Fruit fly (Drosophila melanogaster): Measurements from ENCODE around the gene CG9593.

CG9593 gene

DNA sequence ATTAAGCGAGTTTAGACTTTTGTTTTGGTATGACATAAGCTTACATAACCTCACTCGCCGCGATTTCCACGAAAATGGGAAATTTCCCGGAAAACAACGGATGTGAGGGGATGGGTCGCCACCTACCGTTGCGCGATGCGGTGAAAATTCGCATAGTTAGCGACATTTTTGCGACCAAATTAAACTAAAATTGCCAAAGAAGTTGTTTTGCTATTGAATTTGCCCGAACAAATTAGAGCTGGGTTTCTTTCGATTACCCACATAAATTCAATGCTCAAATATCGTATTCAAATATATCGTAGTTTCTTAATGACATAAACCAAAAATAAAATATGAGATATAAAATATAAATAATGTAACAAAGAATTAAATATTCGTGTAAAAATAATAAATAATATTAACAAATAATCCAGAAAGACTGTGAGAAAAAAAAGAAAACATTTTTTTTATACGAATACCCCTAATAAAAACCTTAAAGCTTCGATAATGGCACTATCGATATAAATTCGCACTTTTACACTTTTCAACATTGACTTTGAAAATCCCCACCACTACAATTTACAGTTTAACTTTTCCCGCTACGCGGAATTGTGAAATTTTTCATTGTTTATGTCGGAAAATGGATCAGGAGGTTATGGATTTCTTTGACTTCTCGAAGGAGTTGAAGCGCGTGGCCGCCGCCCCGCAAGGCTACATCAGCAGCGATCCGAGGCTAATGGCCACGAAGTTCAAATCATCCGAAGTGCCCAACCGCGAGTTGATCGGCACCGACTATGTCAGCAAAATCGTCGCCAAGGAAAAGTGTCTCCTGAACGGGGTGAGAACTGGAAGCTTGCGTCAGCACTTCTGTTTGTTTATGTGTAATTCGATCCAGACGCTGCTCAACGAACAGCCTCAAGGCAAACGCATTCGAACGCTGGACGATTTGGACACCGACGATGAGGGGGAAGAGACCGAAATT is 35.1 kb downstream of the CG9593 start, which contains the start of the genes ND-23 and spn-E (continued):
- TF ChIP-seq twi (tag; optimal IDR thresholded peaks at IDR 0.05) (peak; percentile 49), CG14441 (GFP tag; IDR thresholded peaks at IDR 0.05) (no peak), CG8388 (GFP tag; optimal IDR thresholded peaks at IDR 0.05) (peak; percentile 45), CG10431 (GFP tag; optimal IDR thresholded peaks at IDR 0.05) (no peak), trem (tag; optimal IDR thresholded peaks at IDR 0.05) (peak; percentile 49), CG12769 (tag; optimal IDR thresholded peaks at IDR 0.05) (no peak), wek (GFP tag; optimal IDR thresholded peaks at IDR 0.05) (peak; percentile 93), hb (GFP tag; IDR thresholded peaks at IDR 0.05; ENCODE audit: partially characterized antibody) (no peak), Awh (GFP tag; IDR thresholded peaks at IDR 0.05) (no peak), peb (GFP tag; IDR thresholded peaks at IDR 0.05) (no peak), Hr51 (GFP tag; optimal IDR thresholded peaks at IDR 0.05) (no peak), CG3065 (GFP tag; optimal IDR thresholded peaks at IDR 0.05) (no peak), wor (GFP tag; IDR thresholded peaks at IDR 0.05) (no peak), odd (GFP tag; optimal IDR thresholded peaks at IDR 0.05) (no peak), inv (GFP tag; IDR thresholded peaks at IDR 0.05; ENCODE audit: partially characterized antibody) (peak; percentile 75), Sry-δ (GFP tag; optimal IDR thresholded peaks at IDR 0.05) (peak; percentile 82), yki (optimal IDR thresholded peaks at IDR 0.05) (no peak), CG2875 (GFP tag; optimal IDR thresholded peaks at IDR 0.05) (no peak), Ets97D (GFP tag; optimal IDR thresholded peaks at IDR 0.05) (no peak), grau (tag; optimal IDR thresholded peaks at IDR 0.05) (peak; percentile 68), CG3407 (GFP tag; optimal IDR thresholded peaks at IDR 0.05) (no peak), amos (GFP tag; IDR thresholded peaks at IDR 0.05; ENCODE audit: partially characterized antibody) (peak; percentile 69), Dek (tag; optimal IDR thresholded peaks at IDR 0.05) (peak; percentile 61), HLHmδ (GFP tag; optimal IDR thresholded peaks at IDR 0.05) (no peak), mam (GFP tag; optimal IDR thresholded peaks at IDR 0.05) (peak; percentile 1), Dfd (GFP tag; optimal IDR thresholded peaks at IDR 0.05) (no peak), CG10147 (GFP tag; optimal IDR thresholded peaks at IDR 0.05) (no peak), CG30431 (GFP tag; optimal IDR thresholded peaks at IDR 0.05) (no peak), Ets65A (GFP tag) (no peak), CG17612 (GFP tag; IDR thresholded peaks at IDR 0.05) (no peak), CG2120 (GFP tag; optimal IDR thresholded peaks at IDR 0.05) (peak; percentile 15), YL-1 (GFP tag; optimal IDR thresholded peaks at IDR 0.05) (peak; percentile 41), CG1529 (GFP tag; optimal IDR thresholded peaks at IDR 0.05) (no peak), CG31365 (tag; optimal IDR thresholded peaks at IDR 0.05) (no peak), ssp (GFP tag; IDR thresholded peaks at IDR 0.05) (peak; percentile 48), CG17802 (tag; optimal IDR thresholded peaks at IDR 0.05) (no peak), Fer1 (GFP tag; optimal IDR thresholded peaks at IDR 0.05) (no peak), Sin3A (optimal IDR thresholded peaks at IDR 0.05) (no peak), CG9437 (GFP tag; optimal IDR thresholded peaks at IDR 0.05) (no peak), CG15073 (GFP tag; optimal IDR thresholded peaks at IDR 0.05) (no peak), hbn (GFP tag; IDR thresholded peaks at IDR 0.05; ENCODE audit: partially characterized antibody) (peak; percentile 72), psq (GFP tag; optimal IDR thresholded peaks at IDR 0.05) (no peak), HLH3B (GFP tag; IDR thresholded peaks at IDR 0.05) (0 out of 2 replicates have a peak, but pooled peaks have one; percentile 16), abd-A (tag; optimal IDR thresholded peaks at IDR 0.05) (no peak), Six4 (GFP tag; optimal IDR thresholded peaks at IDR 0.05) (no peak), tll (GFP tag; optimal IDR thresholded peaks at IDR 0.05) (peak in 1 of 2 experiments; percentile 55), Usf (GFP tag; optimal IDR thresholded peaks at IDR 0.05) (no peak), CG15601 (tag; optimal IDR thresholded peaks at IDR 0.05) (no peak), ERR (GFP tag; optimal IDR thresholded peaks at IDR 0.05) (no peak)
